Fruit fly (Drosophila melanogaster): ENCODE data around the gene CG7546.

Gene CG7546

DNA sequence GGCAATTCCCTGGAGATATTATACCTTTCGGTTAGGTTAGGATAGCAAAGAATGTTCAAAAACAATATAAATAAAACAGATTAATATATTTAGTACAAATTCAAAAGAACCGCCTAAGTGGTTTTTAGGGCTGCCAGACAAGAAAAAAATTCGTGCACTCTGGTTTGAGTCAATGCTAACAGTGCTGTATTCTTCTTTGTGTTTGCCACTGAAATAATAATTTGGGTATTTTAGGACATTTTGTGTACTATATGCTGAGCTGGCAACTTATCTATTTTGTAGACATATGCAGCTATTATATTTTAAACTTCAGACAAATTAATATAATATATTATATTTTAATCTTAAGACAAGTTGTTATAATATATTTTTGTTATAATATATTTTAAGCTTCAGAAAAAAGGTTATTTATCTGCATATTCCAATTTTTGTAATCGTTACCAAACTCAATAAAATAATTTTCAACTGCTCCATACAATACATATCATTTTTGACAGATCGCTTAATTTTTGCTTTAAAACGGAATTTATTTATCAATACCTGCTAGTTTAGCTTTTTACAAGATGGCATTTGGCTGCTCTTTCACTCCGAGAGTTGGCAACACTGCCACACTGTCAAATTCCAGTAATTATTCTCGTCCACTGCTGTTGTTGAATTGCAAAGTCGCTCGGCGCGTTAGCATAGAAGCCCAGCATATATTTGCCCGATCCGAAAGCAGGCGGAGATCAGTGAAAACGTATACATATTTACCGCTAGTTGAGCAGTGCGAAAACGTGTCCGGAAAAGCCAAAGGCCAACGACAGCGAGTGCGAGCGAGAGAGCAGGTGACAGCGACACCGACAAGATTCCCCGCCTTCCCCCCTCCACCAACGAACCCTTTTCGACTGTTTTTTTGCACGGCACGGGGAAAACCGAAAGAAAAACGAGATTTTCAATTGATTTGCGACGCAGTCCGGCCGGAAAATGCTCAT is at the start of gene CG7546:
TSS of gene CG7546 (plus strand) at position 573 of the 971 bp plus-strand sequence.
- TF ChIP-seq CG13204 (GFP tag; optimal IDR thresholded peaks at IDR 0.05) = peak; percentile 26
- no peak for TF ChIP-seq gl (tag; optimal IDR thresholded peaks at IDR 0.05)
- peak; percentile 56 for TF ChIP-seq CG8159 (tag; optimal IDR thresholded peaks at IDR 0.05)
- TF ChIP-seq fd96Ca (GFP tag; IDR thresholded peaks at IDR 0.05) = peak; percentile 13; the same call in 1 of the 3 replicates
- peak; percentile 56 for TF ChIP-seq EcR (GFP tag; optimal IDR thresholded peaks at IDR 0.05)
- TF ChIP-seq CG15710 (tag; optimal IDR thresholded peaks at IDR 0.05) = peak; percentile 38
- no peak for TF ChIP-seq CG10348 (GFP tag; IDR thresholded peaks at IDR 0.05)
- 0 out of 3 replicates have a peak, but pooled peaks have one; percentile 26 for TF ChIP-seq CG4496 (GFP tag; IDR thresholded peaks at IDR 0.05)

- no peak for TF ChIP-seq CG12605 (GFP tag; IDR thresholded peaks at IDR 0.05)
- no peak for TF ChIP-seq Snoo (tag; optimal IDR thresholded peaks at IDR 0.05)
- no peak for TF ChIP-seq CG4496 (GFP tag; IDR thresholded peaks at IDR 0.05)
- no peak for TF ChIP-seq Pif1A (GFP tag; optimal IDR thresholded peaks at IDR 0.05)
- no peak for TF ChIP-seq CG17806 (tag; optimal IDR thresholded peaks at IDR 0.05)
- TF ChIP-seq CG8301 (tag; optimal IDR thresholded peaks at IDR 0.05) = no peak
- TF ChIP-seq CG9948 (tag; optimal IDR thresholded peaks at IDR 0.05) = no peak
Measured at dm6 chr3L:7465209-7465608, 45.6 kb upstream of the CG7546 start, which contains the start of the genes CG42660, CG42661 and Tsp66A. Gene CG42660, plus strand, starts transcription at chr3L:7465509. Gene CG42661, plus strand, starts transcription at chr3L:7465509. Gene Tsp66A, plus strand, starts transcription at chr3L:7465509.

- TF ChIP-seq rn (GFP tag; IDR thresholded peaks at IDR 0.05) (no peak), EcR (GFP tag; optimal IDR thresholded peaks at IDR 0.05) (no peak), Pif1B (GFP tag; optimal IDR thresholded peaks at IDR 0.05) (no peak), CG13204 (GFP tag; optimal IDR thresholded peaks at IDR 0.05) (no peak), CG9948 (tag; optimal IDR thresholded peaks at IDR 0.05) (no peak), gl (tag; optimal IDR thresholded peaks at IDR 0.05) (no peak), CG34367 (tag; optimal IDR thresholded peaks at IDR 0.05) (no peak), CG4496 (GFP tag; IDR thresholded peaks at IDR 0.05) (no peak), D1 (tag; optimal IDR thresholded peaks at IDR 0.05) (no peak), Pif1A (GFP tag; optimal IDR thresholded peaks at IDR 0.05) (no peak), CG17806 (tag; optimal IDR thresholded peaks at IDR 0.05) (no peak), CG12605 (GFP tag; IDR thresholded peaks at IDR 0.05) (no peak), CG15710 (tag; optimal IDR thresholded peaks at IDR 0.05) (no peak), Ets98B (GFP tag; IDR thresholded peaks at IDR 0.05) (no peak), CG14655 (GFP tag; optimal IDR thresholded peaks at IDR 0.05) (no peak), CG10348 (GFP tag; IDR thresholded peaks at IDR 0.05) (no peak), Snoo (tag; optimal IDR thresholded peaks at IDR 0.05) (no peak), CG8301 (tag; optimal IDR thresholded peaks at IDR 0.05) (no peak), CG32121 (GFP tag; IDR thresholded peaks at IDR 0.05) (no peak), fd96Ca (GFP tag; IDR thresholded peaks at IDR 0.05) (no peak)
Measured at dm6 chr3L:7470202-7470601, 40.6 kb upstream of the CG7546 start, which contains the start of gene CG8543. Gene CG8543, minus strand, starts transcription at chr3L:7470302.

- TF ChIP-seq CG8301 (tag; optimal IDR thresholded peaks at IDR 0.05) (no peak), Snoo (tag; optimal IDR thresholded peaks at IDR 0.05) (no peak), Pif1B (GFP tag; optimal IDR thresholded peaks at IDR 0.05) (no peak), EcR (GFP tag; optimal IDR thresholded peaks at IDR 0.05) (no peak)
Measured at dm6 chr3L:7471259-7471658, 39.5 kb upstream of the CG7546 start, which contains the start of gene CG8541. Gene CG8541, plus strand, starts transcription at chr3L:7471559.

dm6 chr3L:7475270-7475669 is 35.5 kb upstream of the CG7546 start, which contains the start of gene CG43292:
Gene CG43292, plus strand, starts transcription at chr3L:7475570.
- no peak for TF ChIP-seq CG32121 (GFP tag; IDR thresholded peaks at IDR 0.05)
- TF ChIP-seq Ets98B (GFP tag; IDR thresholded peaks at IDR 0.05) = no peak
- no peak for TF ChIP-seq Pif1B (GFP tag; optimal IDR thresholded peaks at IDR 0.05)
- TF ChIP-seq CG13204 (GFP tag; optimal IDR thresholded peaks at IDR 0.05) = no peak
- no peak for TF ChIP-seq Snoo (tag; optimal IDR thresholded peaks at IDR 0.05)
- TF ChIP-seq CG8301 (tag; optimal IDR thresholded peaks at IDR 0.05) = no peak
- no peak for TF ChIP-seq CG8159 (tag; optimal IDR thresholded peaks at IDR 0.05)
- TF ChIP-seq CG17806 (tag; optimal IDR thresholded peaks at IDR 0.05) = no peak
- TF ChIP-seq fd96Ca (GFP tag; IDR thresholded peaks at IDR 0.05) = no peak
- TF ChIP-seq rn (GFP tag; IDR thresholded peaks at IDR 0.05) = no peak
- no peak for TF ChIP-seq CG12605 (GFP tag; IDR thresholded peaks at IDR 0.05)
- no peak for TF ChIP-seq CG4496 (GFP tag; IDR thresholded peaks at IDR 0.05)

- TF ChIP-seq CG10348 (GFP tag; IDR thresholded peaks at IDR 0.05) (no peak), EcR (GFP tag; optimal IDR thresholded peaks at IDR 0.05) (no peak), Ets98B (GFP tag; IDR thresholded peaks at IDR 0.05) (no peak), CG8301 (tag; optimal IDR thresholded peaks at IDR 0.05) (no peak), gl (tag; optimal IDR thresholded peaks at IDR 0.05) (no peak), CG13204 (GFP tag; optimal IDR thresholded peaks at IDR 0.05) (no peak), CG15710 (tag; optimal IDR thresholded peaks at IDR 0.05) (no peak), CG14655 (GFP tag; optimal IDR thresholded peaks at IDR 0.05) (no peak), Snoo (tag; optimal IDR thresholded peaks at IDR 0.05) (no peak), CG9948 (tag; optimal IDR thresholded peaks at IDR 0.05) (no peak), CG17806 (tag; optimal IDR thresholded peaks at IDR 0.05) (no peak), D1 (tag; optimal IDR thresholded peaks at IDR 0.05) (no peak), CG4496 (GFP tag; IDR thresholded peaks at IDR 0.05) (no peak), fd96Ca (GFP tag; IDR thresholded peaks at IDR 0.05) (no peak), CG12605 (GFP tag; IDR thresholded peaks at IDR 0.05) (no peak), CG34367 (tag; optimal IDR thresholded peaks at IDR 0.05) (no peak), CG32121 (GFP tag; IDR thresholded peaks at IDR 0.05) (no peak), rn (GFP tag; IDR thresholded peaks at IDR 0.05) (no peak)
Measured at dm6 chr3L:7485667-7486066, 25.1 kb upstream of the CG7546 start, which contains the start of gene mthl6. Gene mthl6, plus strand, starts transcription at chr3L:7485967.
